Worm (Caenorhabditis elegans) whole organism, young adult: ENCODE measurements around the gene inf-1.

Source experiments
- B0035.1 ChIP-seq: sonication (generic microtip); optimal IDR thresholded peaks from 2 replicates; lab custom pipeline; 2016; ENCODE audit warnings: missing genetic modification characterization, mild to moderate bottlenecking, missing compliant biosample characterization, missing genotype, missing genetic modification reagents
- C17E4.6 ChIP-seq: fragments of 200-800 bp; sonication (Bioruptor generic); IDR thresholded peaks from 2 replicates; pipeline ENCODE4 v1.3.6; 2022; ENCODE audit warnings: missing genetic modification reagents, missing genetic modification characterization, missing compliant biosample characterization
- F22D6.2 ChIP-seq: sonication (generic microtip); optimal IDR thresholded peaks from 2 replicates; lab custom pipeline; 2016; ENCODE audit warnings: mild to moderate bottlenecking, missing genetic modification characterization, missing compliant biosample characterization
- F33H1.4 ChIP-seq: fragments of 200-800 bp; sonication (Bioruptor generic); IDR thresholded peaks from 2 replicates; pipeline ENCODE4 v1.3.6; 2022; ENCODE audit warnings: missing genetic modification reagents, missing genetic modification characterization, missing compliant biosample characterization
- F39B2.1 ChIP-seq: fragments of 200-800 bp; sonication (Bioruptor generic); IDR thresholded peaks from 2 replicates; pipeline ENCODE4 v1.3.6; 2022; ENCODE audit warnings: missing genetic modification reagents, missing genetic modification characterization, missing compliant biosample characterization
- F52B5.7 ChIP-seq: sonication (generic microtip); optimal IDR thresholded peaks from 2 replicates; lab custom pipeline; 2016; ENCODE audit warnings: mild to moderate bottlenecking, missing genetic modification characterization, missing compliant biosample characterization
- K11D2.4 ChIP-seq: fragments of 200-800 bp; sonication (Bioruptor generic); IDR thresholded peaks from 2 replicates; pipeline ENCODE4 v1.3.6; 2022; ENCODE audit warnings: missing genetic modification reagents, missing genetic modification characterization, missing compliant biosample characterization
- K12H6.12 ChIP-seq: fragments of 200-800 bp; sonication (Bioruptor generic); optimal IDR thresholded peaks from 2 replicates; lab custom pipeline; 2018; ENCODE audit warnings: mild to moderate bottlenecking, missing genetic modification characterization, missing compliant biosample characterization
- T07F8.4 ChIP-seq: sonication (generic microtip); optimal IDR thresholded peaks from 2 replicates; lab custom pipeline; 2016; ENCODE audit warnings: mild to moderate bottlenecking, missing genetic modification characterization, moderate library complexity, missing compliant biosample characterization
- Y53G8AR.9 ChIP-seq: fragments of 200-800 bp; sonication (Bioruptor generic); conservative IDR thresholded peaks from 2 replicates; pipeline ENCODE4 v1.3.6; 2022; ENCODE audit warnings: missing genetic modification reagents, missing genetic modification characterization, missing compliant biosample characterization
- Y56A3A.18 ChIP-seq: fragments of 200-800 bp; sonication (Bioruptor generic); IDR thresholded peaks from 2 replicates; pipeline ENCODE4 v1.3.6; 2022; ENCODE audit warnings: missing genetic modification reagents, missing genetic modification characterization, missing compliant biosample characterization
- Y79H2A.3 ChIP-seq: fragments of 200-800 bp; sonication (Bioruptor generic); conservative IDR thresholded peaks from 2 replicates; pipeline ENCODE4 v1.3.6; 2022; ENCODE audit warnings: missing genetic modification reagents, missing genetic modification characterization, missing compliant biosample characterization
- akir-1 ChIP-seq: fragments of 200-800 bp; sonication (Bioruptor generic); optimal IDR thresholded peaks from 2 replicates; lab custom pipeline; 2018; ENCODE audit warnings: mild to moderate bottlenecking, missing genetic modification characterization, moderate library complexity, missing compliant biosample characterization
- ama-1 ChIP-seq, 3 experiments: fragments of 150-350 bp in 1 of 3; sonication (generic microtip) in 2 of 3; optimal IDR thresholded peaks; 2 replicates each; lab custom pipeline; 2014 to 2018; ENCODE audit warnings: missing biosample characterization in 2 of 3, missing genetic modification characterization in 2 of 3, missing genetic modification reagents in 2 of 3
- aptf-2 ChIP-seq: fragments of 200-800 bp; sonication (Bioruptor generic); conservative IDR thresholded peaks from 2 replicates; pipeline ENCODE4 v1.3.6; 2022; ENCODE audit warnings: missing genetic modification reagents, missing genetic modification characterization, missing compliant biosample characterization
- attf-5 ChIP-seq: fragments of 200-800 bp; sonication (Bioruptor generic); optimal IDR thresholded peaks from 2 replicates; lab custom pipeline; 2018; ENCODE audit warnings: mild to moderate bottlenecking, missing genetic modification characterization, missing compliant biosample characterization
- attf-6 ChIP-seq: fragments of 200-800 bp; sonication (Bioruptor generic); IDR thresholded peaks from 2 replicates; pipeline ENCODE4 v1.3.6; 2022; ENCODE audit warnings: missing genetic modification reagents, missing genetic modification characterization, missing compliant biosample characterization
- ccch-3 ChIP-seq: fragments of 200-800 bp; sonication (Bioruptor generic); optimal IDR thresholded peaks from 2 replicates; lab custom pipeline; 2018; ENCODE audit warnings: mild to moderate bottlenecking, missing genetic modification characterization, missing compliant biosample characterization
- ceh-40 ChIP-seq: fragments of 200-800 bp; sonication (Bioruptor generic); IDR thresholded peaks from 2 replicates; pipeline ENCODE4 v1.3.6; 2022; ENCODE audit warnings: missing genetic modification characterization, missing compliant biosample characterization
- ceh-58 ChIP-seq: fragments of 200-800 bp; sonication (Bioruptor generic); IDR thresholded peaks from 2 replicates; pipeline ENCODE4 v1.3.6; 2022; ENCODE audit warnings: missing genetic modification characterization, missing compliant biosample characterization
- ceh-79 ChIP-seq: sonication (generic microtip); optimal IDR thresholded peaks from 2 replicates; lab custom pipeline; 2017; ENCODE audit warnings: mild to moderate bottlenecking, missing genetic modification characterization, missing compliant biosample characterization
- dpff-1 ChIP-seq: sonication (generic microtip); optimal IDR thresholded peaks from 2 replicates; lab custom pipeline; 2017; ENCODE audit warnings: mild to moderate bottlenecking, missing genetic modification characterization, missing compliant biosample characterization
- dpl-1 ChIP-seq: fragments of 150-350 bp; optimal IDR thresholded peaks from 2 replicates; lab custom pipeline; 2014; ENCODE audit warnings: missing biosample characterization, missing genetic modification reagents, missing genetic modification characterization
- efl-1 ChIP-seq: fragments of 150-350 bp; optimal IDR thresholded peaks from 2 replicates; lab custom pipeline; 2014; ENCODE audit warnings: missing biosample characterization, missing genetic modification reagents, missing genetic modification characterization
- egl-44 ChIP-seq: fragments of 200-800 bp; sonication (Bioruptor generic); IDR thresholded peaks from 2 replicates; pipeline ENCODE4 v1.3.6; 2022; ENCODE audit warnings: missing genetic modification reagents, missing genetic modification characterization, missing compliant biosample characterization
- hmg-20 ChIP-seq: fragments of 200-800 bp; sonication (Bioruptor generic); IDR thresholded peaks from 2 replicates; pipeline ENCODE4 v1.3.6; 2022; ENCODE audit warnings: missing genetic modification reagents, missing genetic modification characterization, missing compliant biosample characterization
- hrde-1 ChIP-seq: sonication (generic microtip); optimal IDR thresholded peaks from 2 replicates; lab custom pipeline; 2016; ENCODE audit warnings: missing genetic modification characterization, mild to moderate bottlenecking, missing compliant biosample characterization, moderate library complexity, missing genotype, missing genetic modification reagents, borderline replicate concordance
- hsf-1 ChIP-seq: fragments of 200-800 bp; sonication (Bioruptor generic); IDR thresholded peaks from 2 replicates; pipeline ENCODE4 v1.3.6; 2022; ENCODE audit warnings: missing genetic modification reagents, missing genetic modification characterization, missing compliant biosample characterization
- lin-35 ChIP-seq, 3 experiments: fragments of 150-350 bp in 2 of 3; sonication (generic microtip) in 1 of 3; optimal IDR thresholded peaks; 2 replicates each; lab custom pipeline; 2014 to 2018; ENCODE audit warnings: missing biosample characterization in 3 of 3, missing genetic modification characterization in 3 of 3, missing genetic modification reagents in 3 of 3
- lin-40 ChIP-seq: sonication (generic microtip); optimal IDR thresholded peaks from 2 replicates; lab custom pipeline; 2016; ENCODE audit warnings: missing genetic modification characterization, mild to moderate bottlenecking, missing compliant biosample characterization, missing genotype, missing genetic modification reagents
- madf-6 ChIP-seq: fragments of 200-800 bp; sonication (Bioruptor generic); IDR thresholded peaks from 2 replicates; pipeline ENCODE4 v1.3.6; 2022; ENCODE audit warnings: missing genetic modification reagents, missing genetic modification characterization, missing compliant biosample characterization
- mcd-1 ChIP-seq: fragments of 200-800 bp; sonication (Bioruptor generic); IDR thresholded peaks from 2 replicates; pipeline ENCODE4 v1.3.6; 2022; ENCODE audit warnings: missing genetic modification reagents, missing genetic modification characterization, missing compliant biosample characterization
- nfyb-1 ChIP-seq: fragments of 200-800 bp; sonication (Bioruptor generic); IDR thresholded peaks from 2 replicates; pipeline ENCODE4 v1.3.6; 2022; ENCODE audit warnings: missing genetic modification reagents, missing genetic modification characterization, missing compliant biosample characterization
- nhr-120 ChIP-seq: fragments of 200-800 bp; sonication (Bioruptor generic); IDR thresholded peaks from 2 replicates; pipeline ENCODE4 v1.3.6; 2022; ENCODE audit warnings: missing genetic modification characterization, missing compliant biosample characterization
- nhr-80 ChIP-seq: sonication (generic microtip); optimal IDR thresholded peaks from 2 replicates; lab custom pipeline; 2016; ENCODE audit warnings: missing genetic modification characterization, missing compliant biosample characterization
- pbrm-1 ChIP-seq: fragments of 200-800 bp; sonication (Bioruptor generic); IDR thresholded peaks from 2 replicates; pipeline ENCODE4 v1.3.6; 2022; ENCODE audit warnings: missing genetic modification reagents, missing genetic modification characterization, missing compliant biosample characterization
- rcor-1 ChIP-seq: fragments of 200-800 bp; sonication (Bioruptor generic); IDR thresholded peaks from 2 replicates; pipeline ENCODE4 v1.3.6; 2022; ENCODE audit warnings: missing genetic modification reagents, missing genetic modification characterization, missing compliant biosample characterization
- repo-1 ChIP-seq: sonication (generic microtip); optimal IDR thresholded peaks from 2 replicates; lab custom pipeline; 2017; ENCODE audit warnings: mild to moderate bottlenecking, missing genetic modification characterization, missing compliant biosample characterization
- rpc-1 ChIP-seq, 2 experiments: fragments of 150-350 bp in 1 of 2; sonication (generic microtip) in 1 of 2; optimal IDR thresholded peaks; 2 replicates each; lab custom pipeline; 2014 to 2018; ENCODE audit warnings: missing biosample characterization in 1 of 2, missing genetic modification characterization in 1 of 2, missing genetic modification reagents in 1 of 2, missing genotype in 1 of 2
- snpc-3.4 ChIP-seq: sonication (generic microtip); optimal IDR thresholded peaks from 2 replicates; lab custom pipeline; 2017; ENCODE audit warnings: missing genetic modification characterization, mild to moderate bottlenecking, missing compliant biosample characterization, antibody characterized with exemption, moderate library complexity, missing genotype, missing genetic modification reagents
- snpc-4 ChIP-seq, 5 experiments: fragments of 150-350 bp in 1 of 5; sonication (generic microtip) in 4 of 5; optimal IDR thresholded peaks; 2 replicates each; lab custom pipeline; 2014 to 2018; ENCODE audit warnings: missing genetic modification characterization in 5 of 5, missing biosample characterization in 3 of 5, antibody characterized with exemption in 2 of 5, mild to moderate bottlenecking in 2 of 5, missing compliant biosample characterization in 2 of 5, missing genotype in 2 of 5, moderate library complexity in 2 of 5, missing genetic modification reagents in 1 of 5
- somi-1 ChIP-seq: fragments of 200-800 bp; sonication (Bioruptor generic); optimal IDR thresholded peaks from 2 replicates; lab custom pipeline; 2018; ENCODE audit warnings: mild to moderate bottlenecking, missing genetic modification characterization, missing compliant biosample characterization
- unc-130 ChIP-seq: sonication (generic microtip); optimal IDR thresholded peaks from 2 replicates; lab custom pipeline; 2016; ENCODE audit warnings: missing genetic modification reagents, missing genetic modification characterization, missing compliant biosample characterization
- xnd-1 ChIP-seq: sonication (generic microtip); optimal IDR thresholded peaks from 2 replicates; lab custom pipeline; 2016; ENCODE audit warnings: missing genotype, missing genetic modification reagents, missing genetic modification characterization, missing compliant biosample characterization
- zim-3 ChIP-seq: sonication (generic microtip); optimal IDR thresholded peaks from 2 replicates; lab custom pipeline; 2017; ENCODE audit warnings: mild to moderate bottlenecking, missing genetic modification characterization, moderate library complexity, missing compliant biosample characterization
- ztf-28 ChIP-seq: fragments of 200-800 bp; sonication (Bioruptor generic); IDR thresholded peaks from 2 replicates; pipeline ENCODE4 v1.3.6; 2022; ENCODE audit warnings: missing genetic modification reagents, missing genetic modification characterization, missing compliant biosample characterization
- ztf-3 ChIP-seq: fragments of 200-800 bp; sonication (Bioruptor generic); optimal IDR thresholded peaks from 2 replicates; lab custom pipeline; 2018; ENCODE audit warnings: mild to moderate bottlenecking, missing genetic modification characterization, missing compliant biosample characterization

inf-1 gene

ce11 chrIII:6958674-6959241 is 28.8 kb downstream of the inf-1 start (continued):
- TF ChIP-seq nhr-120 (GFP tag; lab: Robert Waterston, UW): no peak
- TF ChIP-seq ama-1 (optimal IDR thresholded peaks at IDR 0.05; lab: Kevin White, UChicago): no peak
- peak in 1 of 2 experiments; percentile 75 for TF ChIP-seq ama-1 (GFP tag; optimal IDR thresholded peaks at IDR 0.05; lab: Kevin White, UChicago)
- no peak for TF ChIP-seq rpc-1 (optimal IDR thresholded peaks at IDR 0.05; lab: Kevin White, UChicago)
- no peak for TF ChIP-seq rpc-1 (tag; optimal IDR thresholded peaks at IDR 0.05; lab: Kevin White, UChicago)
- TF ChIP-seq B0035.1: peak; percentile 36
- peak in 1 of 3 experiments; percentile 38 for TF ChIP-seq lin-35 (GFP tag; optimal IDR thresholded peaks at IDR 0.05; lab: Kevin White, UChicago)
- no peak for TF ChIP-seq ztf-3 (GFP tag; lab: Kevin White, UChicago)
- peak; percentile 62; the same call in 1 of the 2 replicates for TF ChIP-seq Y79H2A.3 (GFP tag; lab: Robert Waterston, UW)
- TF ChIP-seq attf-5 (GFP tag; lab: Kevin White, UChicago): no peak
- TF ChIP-seq hmg-20: no peak
- 0 out of 2 replicates have a peak, but pooled peaks have one; percentile 22 for TF ChIP-seq Y53G8AR.9
- no peak for TF ChIP-seq lin-40 (tag; lab: Kevin White, UChicago)
- TF ChIP-seq rcor-1 (GFP tag; lab: Robert Waterston, UW): no peak
- no peak for TF ChIP-seq ccch-3 (GFP tag; lab: Kevin White, UChicago)
- no peak for TF ChIP-seq F52B5.7 (tag; lab: Kevin White, UChicago)
- TF ChIP-seq ceh-79 (tag; lab: Kevin White, UChicago): no peak
- peak; percentile 76 for TF ChIP-seq madf-6 (GFP tag; lab: Robert Waterston, UW)
- peak; percentile 11 for TF ChIP-seq xnd-1 (tag; lab: Kevin White, UChicago)
- TF ChIP-seq F39B2.1 (GFP tag; lab: Robert Waterston, UW): 0 out of 2 replicates have a peak, but pooled peaks have one; percentile 13
- TF ChIP-seq akir-1: no peak
- no peak for TF ChIP-seq mcd-1 (GFP tag; lab: Robert Waterston, UW)
- peak; percentile 28; the same call in 1 of the 2 replicates for TF ChIP-seq hsf-1 (GFP tag; lab: Robert Waterston, UW)
- peak; percentile 54 for TF ChIP-seq hrde-1 (tag; lab: Kevin White, UChicago)
- TF ChIP-seq K12H6.12 (tag; lab: Kevin White, UChicago): no peak
- peak; percentile 18 for TF ChIP-seq dpl-1 (GFP tag; lab: Kevin White, UChicago)
- no peak for TF ChIP-seq ztf-28 (GFP tag; lab: Robert Waterston, UW)
- no peak for TF ChIP-seq attf-6 (GFP tag; lab: Robert Waterston, UW)
- TF ChIP-seq ceh-58 (GFP tag; lab: Robert Waterston, UW): no peak
- no peak for TF ChIP-seq somi-1 (GFP tag; lab: Kevin White, UChicago)
- TF ChIP-seq efl-1 (GFP tag; lab: Kevin White, UChicago): peak; percentile 64
- no peak for TF ChIP-seq aptf-2 (GFP tag; lab: Robert Waterston, UW)
- TF ChIP-seq unc-130 (GFP tag; lab: Kevin White, UChicago): no peak
- TF ChIP-seq repo-1 (tag; lab: Kevin White, UChicago): peak; percentile 5
- TF ChIP-seq F33H1.4 (GFP tag; lab: Robert Waterston, UW): peak; percentile 61
- no peak for TF ChIP-seq K11D2.4 (GFP tag; lab: Robert Waterston, UW)
- peak; percentile 40 for TF ChIP-seq dpff-1 (tag; lab: Kevin White, UChicago)
- no peak for TF ChIP-seq nhr-80 (tag; lab: Kevin White, UChicago)
- no peak for TF ChIP-seq T07F8.4
- TF ChIP-seq ceh-40: no peak
- peak; percentile 49; the same call in 1 of the 2 replicates for TF ChIP-seq nfyb-1 (GFP tag; lab: Robert Waterston, UW)
- TF ChIP-seq zim-3 (tag; lab: Kevin White, UChicago): no peak
- TF ChIP-seq C17E4.6 (GFP tag; lab: Robert Waterston, UW): no peak
- peak; percentile 52 for TF ChIP-seq snpc-3.4 (tag; lab: Kevin White, UChicago)
- TF ChIP-seq F22D6.2: no peak
- TF ChIP-seq Y56A3A.18 (GFP tag; lab: Robert Waterston, UW): 0 out of 2 replicates have a peak, but pooled peaks have one; percentile 46
- TF ChIP-seq egl-44 (GFP tag; lab: Robert Waterston, UW): no peak
- 0 out of 2 replicates have a peak, but pooled peaks have one; percentile 21 for TF ChIP-seq pbrm-1 (GFP tag; lab: Robert Waterston, UW)
- no peak for TF ChIP-seq snpc-4 (GFP tag; optimal IDR thresholded peaks at IDR 0.05; lab: Kevin White, UChicago)
- TF ChIP-seq snpc-4 (tag; optimal IDR thresholded peaks at IDR 0.05; lab: Kevin White, UChicago): no peak
